Worm (Caenorhabditis elegans) whole organism, L4 larva: Measurements from ENCODE around the gene ZK112.4.

Experiments
- F44E2.7 ChIP-seq: fragments of 200-800 bp; sonication (Bioruptor generic); IDR thresholded peaks from 2 replicates; pipeline ENCODE4 v2.1.2; 2022; ENCODE audit warnings: missing genetic modification characterization, missing compliant biosample characterization
- F49E8.2 ChIP-seq: sonication (generic microtip); optimal IDR thresholded peaks from 2 replicates; lab custom pipeline; 2016; ENCODE audit warnings: missing compliant biosample characterization, mild to moderate bottlenecking, missing genetic modification characterization, borderline replicate concordance
- T20F7.1 ChIP-seq: fragments of 200-800 bp; sonication (Bioruptor generic); optimal IDR thresholded peaks from 2 replicates; lab custom pipeline; 2018; ENCODE audit warnings: mild to moderate bottlenecking, missing genetic modification characterization, missing compliant biosample characterization
- Y105C5A.15 ChIP-seq: fragments of 200-800 bp; sonication (Bioruptor generic); IDR thresholded peaks from 2 replicates; pipeline ENCODE4 v1.3.6; 2022; ENCODE audit warnings: missing genetic modification characterization, missing compliant biosample characterization
- Y75B8A.6 ChIP-seq: fragments of 200-800 bp; sonication (Bioruptor generic); IDR thresholded peaks from 2 replicates; pipeline ENCODE4 v1.3.6; 2022; ENCODE audit warnings: missing genetic modification reagents, missing genetic modification characterization, missing compliant biosample characterization
- aha-1 ChIP-seq: fragments of 150-350 bp; peaks from one replicate; lab custom pipeline; 2014; ENCODE audit warnings: missing biosample characterization, missing genetic modification characterization
- aly-2 ChIP-seq: sonication (generic microtip); optimal IDR thresholded peaks from 2 replicates; lab custom pipeline; 2018; ENCODE audit warnings: missing biosample characterization, missing genetic modification characterization
- ceh-32 ChIP-seq: sonication (generic microtip); optimal IDR thresholded peaks from 2 replicates; lab custom pipeline; 2016; ENCODE audit warnings: mild to moderate bottlenecking, missing genetic modification characterization, missing compliant biosample characterization; ENCODE audit not compliant: poor library complexity
- ceh-44 ChIP-seq: fragments of 200-800 bp; sonication (Bioruptor generic); IDR thresholded peaks from 2 replicates; pipeline ENCODE4 v1.3.6; 2022; ENCODE audit warnings: missing genetic modification reagents, missing genetic modification characterization, missing compliant biosample characterization
- ceh-62 ChIP-seq: sonication (generic microtip); optimal IDR thresholded peaks from 2 replicates; lab custom pipeline; 2017; ENCODE audit warnings: missing biosample characterization, missing genetic modification characterization
- ces-1 ChIP-seq: fragments of 150-350 bp; sonication (generic microtip); optimal IDR thresholded peaks from 4 replicates; lab custom pipeline; 2014; ENCODE audit warnings: missing biosample characterization, missing genetic modification reagents, missing genetic modification characterization
- ctbp-1 ChIP-seq: fragments of 200-800 bp; sonication (Bioruptor generic); IDR thresholded peaks from 2 replicates; pipeline ENCODE4 v1.3.6; 2022; ENCODE audit warnings: missing genetic modification reagents, missing genetic modification characterization, missing compliant biosample characterization
- daf-16 ChIP-seq, 3 experiments: sonication (generic microtip); optimal IDR thresholded peaks; 2 replicates each; lab custom pipeline; 2016 to 2017; ENCODE audit warnings: missing genetic modification characterization in 3 of 3, missing genetic modification reagents in 3 of 3, mild to moderate bottlenecking in 2 of 3, missing compliant biosample characterization in 2 of 3, missing biosample characterization in 1 of 3, moderate library complexity in 1 of 3
- daf-19 ChIP-seq: fragments of 200-800 bp; sonication (Bioruptor generic); conservative IDR thresholded peaks from 2 replicates; pipeline ENCODE4 v1.3.6; 2022; ENCODE audit warnings: missing genetic modification characterization, missing compliant biosample characterization
- dmd-6 ChIP-seq: fragments of 200-800 bp; sonication (Bioruptor generic); IDR thresholded peaks from 2 replicates; pipeline ENCODE4 v1.3.6; 2022; ENCODE audit warnings: missing genetic modification reagents, missing genetic modification characterization, missing compliant biosample characterization
- dmd-9 ChIP-seq: fragments of 200-800 bp; sonication (Bioruptor generic); IDR thresholded peaks from 2 replicates; pipeline ENCODE4 v1.3.6; 2022; ENCODE audit warnings: missing genetic modification reagents, missing genetic modification characterization, missing compliant biosample characterization
- dpl-1 ChIP-seq: fragments of 150-350 bp; optimal IDR thresholded peaks from 2 replicates; lab custom pipeline; 2014; ENCODE audit warnings: missing biosample characterization, missing genetic modification reagents, missing genetic modification characterization
- duxl-1 ChIP-seq: sonication (generic microtip); optimal IDR thresholded peaks from 2 replicates; lab custom pipeline; 2016; ENCODE audit warnings: mild to moderate bottlenecking, missing genetic modification characterization, moderate library complexity, missing compliant biosample characterization; ENCODE audit not compliant: poor library complexity
- dve-1 ChIP-seq: sonication (generic microtip); optimal IDR thresholded peaks from 2 replicates; lab custom pipeline; 2017; ENCODE audit warnings: antibody characterized with exemption, mild to moderate bottlenecking, missing genetic modification characterization, missing compliant biosample characterization; ENCODE audit not compliant: insufficient read depth
- egl-43 ChIP-seq: fragments of 200-800 bp; sonication (Bioruptor generic); IDR thresholded peaks from 2 replicates; pipeline ENCODE4 v1.3.6; 2022; ENCODE audit warnings: missing genetic modification reagents, missing genetic modification characterization, missing compliant biosample characterization
- fos-1 ChIP-seq: fragments of 150-350 bp; optimal IDR thresholded peaks from 2 replicates; lab custom pipeline; 2014; ENCODE audit warnings: missing biosample characterization, missing genetic modification characterization
- hlh-11 ChIP-seq: fragments of 200-800 bp; sonication (Bioruptor generic); optimal IDR thresholded peaks from 2 replicates; lab custom pipeline; 2018; ENCODE audit warnings: mild to moderate bottlenecking, missing genetic modification characterization, missing compliant biosample characterization
- hlh-30 ChIP-seq: sonication (generic microtip); optimal IDR thresholded peaks from 2 replicates; lab custom pipeline; 2017; ENCODE audit warnings: antibody characterized with exemption, mild to moderate bottlenecking, missing genetic modification characterization, missing compliant biosample characterization; ENCODE audit not compliant: insufficient read depth
- lin-1 ChIP-seq: fragments of 200-800 bp; sonication (Bioruptor generic); IDR thresholded peaks from 2 replicates; pipeline ENCODE4 v1.3.6; 2022; ENCODE audit warnings: missing genetic modification reagents, missing genetic modification characterization, missing compliant biosample characterization
- lin-39 ChIP-seq: fragments of 150-350 bp; optimal IDR thresholded peaks from 2 replicates; lab custom pipeline; 2014; ENCODE audit warnings: missing biosample characterization, missing genetic modification reagents, missing genetic modification characterization
- mdl-1 ChIP-seq, 2 experiments: fragments of 150-350 bp in 1 of 2; sonication (generic microtip) in 1 of 2; optimal IDR thresholded peaks; 2 replicates each; lab custom pipeline; 2014 to 2017; ENCODE audit warnings: missing biosample characterization in 2 of 2, missing genetic modification characterization in 2 of 2
- mes-2 ChIP-seq: sonication (generic microtip); optimal IDR thresholded peaks from 2 replicates; lab custom pipeline; 2016; ENCODE audit warnings: missing genotype, mild to moderate bottlenecking, missing genetic modification characterization, missing compliant biosample characterization; ENCODE audit not compliant: poor library complexity, severe bottlenecking
- nhr-102 ChIP-seq: sonication (generic microtip); optimal IDR thresholded peaks from 2 replicates; lab custom pipeline; 2016; ENCODE audit warnings: mild to moderate bottlenecking, missing genetic modification characterization, moderate library complexity, missing compliant biosample characterization
- nhr-25 ChIP-seq: sonication (generic microtip); optimal IDR thresholded peaks from 2 replicates; lab custom pipeline; 2017; ENCODE audit warnings: missing genetic modification characterization, mild to moderate bottlenecking, missing compliant biosample characterization, antibody characterized with exemption, moderate library complexity, borderline replicate concordance; ENCODE audit not compliant: insufficient read depth
- nhr-28 ChIP-seq: fragments of 150-350 bp; optimal IDR thresholded peaks from 2 replicates; lab custom pipeline; 2014; ENCODE audit warnings: missing biosample characterization, missing genetic modification characterization
- nhr-42 ChIP-seq: fragments of 200-800 bp; sonication (Bioruptor generic); IDR thresholded peaks from 2 replicates; pipeline ENCODE4 v1.3.6; 2022; ENCODE audit warnings: missing genetic modification characterization, missing compliant biosample characterization
- nhr-76 ChIP-seq: fragments of 150-350 bp; optimal IDR thresholded peaks from 2 replicates; lab custom pipeline; 2014; ENCODE audit warnings: missing biosample characterization, missing genetic modification characterization
- nhr-77 ChIP-seq: fragments of 150-350 bp; optimal IDR thresholded peaks from 2 replicates; lab custom pipeline; 2014; ENCODE audit warnings: missing biosample characterization, missing genetic modification characterization
- pha-4 ChIP-seq, 2 experiments: fragments of 150-350 bp in 1 of 2; fragments of 200-800 bp in 1 of 2; sonication (Bioruptor generic) in 1 of 2; IDR thresholded peaks in 1 of 2; optimal IDR thresholded peaks in 1 of 2; 2 replicates each; pipeline versions ENCODE4 v1.3.6 to Lab custom; 2014 to 2022; ENCODE audit warnings: missing genetic modification characterization in 2 of 2, missing genetic modification reagents in 2 of 2, missing biosample characterization in 1 of 2, missing compliant biosample characterization in 1 of 2
- pqm-1 ChIP-seq: sonication (generic microtip); optimal IDR thresholded peaks from 2 replicates; lab custom pipeline; 2017; ENCODE audit warnings: missing biosample characterization, missing genetic modification characterization
- rbr-2 ChIP-seq: sonication (generic microtip); optimal IDR thresholded peaks from 2 replicates; lab custom pipeline; 2016; ENCODE audit warnings: missing genotype, missing genetic modification characterization, missing compliant biosample characterization
- sdz-12 ChIP-seq: fragments of 200-800 bp; sonication (Bioruptor generic); optimal IDR thresholded peaks from 2 replicates; lab custom pipeline; 2018; ENCODE audit warnings: mild to moderate bottlenecking, missing genetic modification characterization, missing compliant biosample characterization
- snpc-1.2 ChIP-seq: fragments of 200-800 bp; sonication (Bioruptor generic); IDR thresholded peaks from 2 replicates; pipeline ENCODE4 v1.3.6; 2022; ENCODE audit warnings: missing genetic modification reagents, missing genetic modification characterization, missing compliant biosample characterization
- snpc-4 ChIP-seq: fragments of 150-350 bp; optimal IDR thresholded peaks from 2 replicates; lab custom pipeline; 2014; ENCODE audit warnings: missing biosample characterization, missing genetic modification characterization
- spr-1 ChIP-seq: sonication (generic microtip); optimal IDR thresholded peaks from 2 replicates; lab custom pipeline; 2016; ENCODE audit warnings: mild to moderate bottlenecking, missing genetic modification characterization, missing compliant biosample characterization
- unc-39 ChIP-seq: sonication (generic microtip); optimal IDR thresholded peaks from 2 replicates; lab custom pipeline; 2017; ENCODE audit warnings: missing biosample characterization, missing genetic modification characterization
- unc-62 ChIP-seq, 3 experiments: fragments of 150-350 bp in 1 of 3; sonication (generic microtip); optimal IDR thresholded peaks in 2 of 3; peaks in 1 of 3; 1 replicate in 1 of 3; 2 replicates in 2 of 3; lab custom pipeline; 2014 to 2017; ENCODE audit warnings: missing biosample characterization in 3 of 3, missing genetic modification characterization in 3 of 3, missing genetic modification reagents in 3 of 3, missing genotype in 1 of 3
- zfp-3 ChIP-seq: fragments of 200-800 bp; sonication (Bioruptor generic); conservative IDR thresholded peaks from 2 replicates; pipeline ENCODE4 v1.3.6; 2022; ENCODE audit warnings: missing genetic modification reagents, missing genetic modification characterization, missing compliant biosample characterization
- ztf-11 ChIP-seq: fragments of 150-350 bp; optimal IDR thresholded peaks from 2 replicates; lab custom pipeline; 2014; ENCODE audit warnings: missing biosample characterization, missing genetic modification characterization
- ztf-7 ChIP-seq: fragments of 150-350 bp; optimal IDR thresholded peaks from 2 replicates; lab custom pipeline; 2014; ENCODE audit warnings: missing biosample characterization, missing genetic modification characterization

Gene ZK112.4

DNA sequence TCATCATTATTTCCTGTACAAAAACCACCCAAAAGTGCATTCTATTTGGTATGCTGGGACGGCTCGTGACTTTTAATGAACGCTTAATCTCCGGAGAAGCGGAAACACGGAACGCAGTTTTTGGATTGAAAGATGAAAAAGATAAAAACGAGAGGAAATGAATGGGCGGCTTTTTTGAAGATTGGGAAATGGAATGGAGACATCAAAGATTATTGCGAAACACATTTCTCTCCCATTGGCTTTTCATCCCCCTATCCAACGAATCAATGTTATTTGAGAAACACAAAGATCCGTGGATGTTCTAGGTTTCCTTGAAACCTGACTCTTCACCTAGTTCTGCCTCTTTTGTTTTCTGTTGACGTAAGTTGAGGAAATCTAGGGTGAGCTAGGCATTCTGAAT lies 5.4 kb downstream of the ZK112.4 start (continued):
- TF ChIP-seq sdz-12 (GFP tag; lab: Kevin White, UChicago) (no peak), daf-16 (GFP tag; optimal IDR thresholded peaks at IDR 0.05; lab: Kevin White, UChicago) (no peak), daf-16 (tag; optimal IDR thresholded peaks at IDR 0.05; lab: Kevin White, UChicago) (no peak), ztf-11 (tag; lab: Kevin White, UChicago) (no peak), lin-1 (GFP tag; lab: Robert Waterston, UW) (no peak), daf-19 (GFP tag; lab: Robert Waterston, UW) (no peak), dmd-9 (no peak), lin-39 (tag; lab: Kevin White, UChicago) (no peak), ceh-32 (tag; lab: Kevin White, UChicago) (peak; percentile 2), zfp-3 (0 out of 2 replicates have a peak, but pooled peaks have one; percentile 30), nhr-42 (GFP tag; lab: Robert Waterston, UW) (no peak)

DNA sequence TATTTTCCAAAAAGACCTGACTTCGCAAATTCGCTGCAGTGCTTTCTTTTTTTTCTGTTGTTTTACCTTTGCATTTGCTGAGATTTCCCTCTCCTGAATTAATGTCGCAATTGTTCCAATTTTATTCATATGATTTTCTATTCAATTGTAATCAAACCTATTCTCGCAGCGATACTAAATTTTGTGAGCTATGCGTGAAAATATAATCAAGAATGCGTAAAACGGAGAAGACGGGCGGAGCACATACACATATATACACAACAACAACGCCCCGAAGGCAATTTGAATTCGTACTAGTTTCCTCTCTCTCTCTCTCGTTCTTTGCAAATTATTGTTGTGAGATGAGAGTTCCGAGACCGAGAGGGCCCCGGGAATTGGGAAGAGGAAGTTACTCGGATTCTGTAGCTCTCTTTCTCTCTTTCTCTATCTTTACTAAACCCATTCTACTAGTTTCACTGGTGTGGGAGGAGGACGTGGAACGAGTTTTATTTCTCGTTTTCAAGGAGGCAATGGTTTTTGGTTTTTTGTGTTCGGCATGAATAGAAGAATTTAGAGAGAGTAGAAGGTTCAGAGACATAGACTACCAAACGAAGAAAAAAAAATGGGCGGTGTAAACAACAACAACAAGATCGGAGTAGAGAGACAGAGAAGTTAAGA lies 6.3 kb downstream of the ZK112.4 start:
- TF ChIP-seq nhr-77: no peak
- TF ChIP-seq nhr-102 (tag; lab: Kevin White, UChicago): no peak
- TF ChIP-seq daf-16 (GFP tag; optimal IDR thresholded peaks at IDR 0.05; lab: Kevin White, UChicago): peak in 1 of 2 experiments; percentile 70
- TF ChIP-seq daf-16 (tag; optimal IDR thresholded peaks at IDR 0.05; lab: Kevin White, UChicago): no peak
- TF ChIP-seq aly-2 (tag; lab: Kevin White, UChicago): no peak
- no peak for TF ChIP-seq F49E8.2
- TF ChIP-seq snpc-4 (tag; lab: Kevin White, UChicago): no peak
- no peak for TF ChIP-seq ceh-32 (tag; lab: Kevin White, UChicago)
- TF ChIP-seq nhr-76 (tag; lab: Kevin White, UChicago): peak; percentile 9
- peak; percentile 58 for TF ChIP-seq rbr-2 (tag; lab: Kevin White, UChicago)
- peak; percentile 51; the same call in 1 of the 2 replicates for TF ChIP-seq ctbp-1
- no peak for TF ChIP-seq snpc-1.2 (GFP tag; lab: Robert Waterston, UW)
- no peak for TF ChIP-seq lin-39 (tag; lab: Kevin White, UChicago)
- TF ChIP-seq nhr-25 (tag; lab: Kevin White, UChicago): no peak
- TF ChIP-seq T20F7.1 (GFP tag; lab: Kevin White, UChicago): no peak
- TF ChIP-seq mdl-1 (tag; optimal IDR thresholded peaks at IDR 0.05; lab: Kevin White, UChicago): peak in 1 of 2 experiments; percentile 54
- no peak for TF ChIP-seq ceh-62 (tag; lab: Kevin White, UChicago)
- peak; percentile 57 for TF ChIP-seq hlh-11 (tag; lab: Kevin White, UChicago)
- peak in 1 of 2 experiments; percentile 93 for TF ChIP-seq unc-62 (GFP tag; optimal IDR thresholded peaks at IDR 0.05 in 1 of 2; lab: Kevin White, UChicago)
- TF ChIP-seq unc-62 (tag; optimal IDR thresholded peaks at IDR 0.05; lab: Kevin White, UChicago): peak; percentile 10
- no peak for TF ChIP-seq ztf-7 (tag; lab: Kevin White, UChicago)
- no peak for TF ChIP-seq F44E2.7 (GFP tag; lab: Robert Waterston, UW)
- TF ChIP-seq mes-2 (tag; lab: Kevin White, UChicago): no peak
- TF ChIP-seq unc-39 (tag; lab: Kevin White, UChicago): no peak
- TF ChIP-seq Y75B8A.6 (GFP tag; lab: Robert Waterston, UW): 0 out of 2 replicates have a peak, but pooled peaks have one; percentile 10
- TF ChIP-seq dmd-6 (GFP tag; lab: Robert Waterston, UW): 0 out of 2 replicates have a peak, but pooled peaks have one; percentile 23
- TF ChIP-seq ces-1 (GFP tag; lab: Kevin White, UChicago): no peak
- TF ChIP-seq ceh-44 (GFP tag; lab: Robert Waterston, UW): no peak
- TF ChIP-seq lin-1 (GFP tag; lab: Robert Waterston, UW): no peak
- TF ChIP-seq pha-4 (GFP tag; IDR thresholded peaks at IDR 0.05; lab: Robert Waterston, UW): no peak
- TF ChIP-seq pha-4 (tag; optimal IDR thresholded peaks at IDR 0.05; lab: Kevin White, UChicago): no peak
- no peak for TF ChIP-seq pqm-1
- TF ChIP-seq egl-43 (GFP tag; lab: Robert Waterston, UW): no peak
- no peak for TF ChIP-seq hlh-30 (tag; lab: Kevin White, UChicago)
- TF ChIP-seq aha-1 (tag; lab: Kevin White, UChicago): peak; percentile 64
- TF ChIP-seq spr-1: no peak
- TF ChIP-seq Y105C5A.15 (GFP tag; lab: Robert Waterston, UW): no peak
- no peak for TF ChIP-seq duxl-1
- TF ChIP-seq dve-1 (tag; lab: Kevin White, UChicago): peak; percentile 68
- peak; percentile 29 for TF ChIP-seq dpl-1 (GFP tag; lab: Kevin White, UChicago)
- TF ChIP-seq nhr-28 (tag; lab: Kevin White, UChicago): peak; percentile 3
- TF ChIP-seq fos-1 (tag; lab: Kevin White, UChicago): no peak
